Fruit fly (Drosophila melanogaster): ENCODE measurements around the gene mtgo.
A peak's percentile ranks its signal among the peaks of the same experiment; 100 is the strongest.

The mtgo gene

DNA sequence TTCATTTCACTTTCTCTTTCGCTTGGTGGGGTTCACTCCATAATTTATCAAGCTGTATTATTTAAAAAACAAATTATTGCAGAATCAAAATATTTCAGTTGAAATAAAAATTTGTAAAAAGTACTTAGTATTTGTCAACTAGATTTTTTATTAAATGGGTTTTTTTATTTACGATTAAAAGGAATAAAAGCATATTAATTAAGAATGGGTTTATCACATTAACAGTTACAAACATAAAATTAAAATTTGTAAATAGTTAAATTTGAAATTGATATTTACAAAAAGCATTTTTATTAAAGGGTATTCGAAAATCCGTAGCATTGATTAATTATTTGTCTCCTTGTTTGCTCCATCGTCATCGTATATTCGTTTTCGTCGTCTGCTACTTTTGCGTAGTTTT is 3.5 kb upstream of the mtgo start (continued):
- TF ChIP-seq CG15696 (tag; optimal IDR thresholded peaks at IDR 0.05) (no peak), CG7928 (GFP tag; optimal IDR thresholded peaks at IDR 0.05) (no peak), CG9932 (GFP tag; IDR thresholded peaks at IDR 0.05) (no peak), Lpt (GFP tag; optimal IDR thresholded peaks at IDR 0.05) (no peak), lola (GFP tag; optimal IDR thresholded peaks at IDR 0.05) (peak in 1 of 3 experiments; percentile 33), ATbp (GFP tag; optimal IDR thresholded peaks at IDR 0.05) (no peak), CG8388 (GFP tag; optimal IDR thresholded peaks at IDR 0.05) (peak; percentile 2), D19A (tag; optimal IDR thresholded peaks at IDR 0.05) (peak; percentile 72), C15 (GFP tag; IDR thresholded peaks at IDR 0.05) (no peak), GATAe (GFP tag; conservative IDR thresholded peaks at IDR 0.05) (no peak), CG4617 (GFP tag; optimal IDR thresholded peaks at IDR 0.05; ENCODE audit: borderline replicate concordance) (no peak), CG10431 (GFP tag; optimal IDR thresholded peaks at IDR 0.05) (no peak), CG17612 (GFP tag; IDR thresholded peaks at IDR 0.05) (no peak), Hr39 (optimal IDR thresholded peaks at IDR 0.05) (no peak), HmgZ (tag; optimal IDR thresholded peaks at IDR 0.05) (no peak), CG2712 (tag; optimal IDR thresholded peaks at IDR 0.05) (peak; percentile 44), CG7987 (GFP tag; optimal IDR thresholded peaks at IDR 0.05) (no peak), CG6272 (GFP tag; IDR thresholded peaks at IDR 0.05) (no peak), Kr (GFP tag; optimal IDR thresholded peaks at IDR 0.05) (no peak), CG9437 (GFP tag; optimal IDR thresholded peaks at IDR 0.05) (peak; percentile 13), NK7.1 (GFP tag; optimal IDR thresholded peaks at IDR 0.05) (no peak), CG13424 (tag; optimal IDR thresholded peaks at IDR 0.05) (peak; percentile 33), CG12155 (GFP tag; optimal IDR thresholded peaks at IDR 0.05) (no peak), lab (GFP tag; optimal IDR thresholded peaks at IDR 0.05) (no peak), ara (GFP tag; IDR thresholded peaks at IDR 0.05) (no peak), Drgx (GFP tag; IDR thresholded peaks at IDR 0.05) (no peak), vvl (GFP tag; IDR thresholded peaks at IDR 0.05) (0 out of 2 replicates have a peak, but pooled peaks have one; percentile 6), Fer1 (GFP tag; optimal IDR thresholded peaks at IDR 0.05) (no peak), CG8765 (GFP tag; IDR thresholded peaks at IDR 0.05) (no peak), CG13123 (GFP tag; optimal IDR thresholded peaks at IDR 0.05) (no peak), Meics (GFP tag; optimal IDR thresholded peaks at IDR 0.05) (peak; percentile 17), eve (GFP tag; optimal IDR thresholded peaks at IDR 0.05) (peak in 1 of 2 experiments; percentile 23), Scr (GFP tag; IDR thresholded peaks at IDR 0.05; ENCODE audit: partially characterized antibody) (no peak), CG12391 (tag; optimal IDR thresholded peaks at IDR 0.05) (peak; percentile 39), Elba2 (GFP tag; optimal IDR thresholded peaks at IDR 0.05) (no peak), Sry-δ (GFP tag; optimal IDR thresholded peaks at IDR 0.05) (no peak), CG16863 (GFP tag; optimal IDR thresholded peaks at IDR 0.05) (no peak), slbo (GFP tag; IDR thresholded peaks at IDR 0.05) (no peak), hkb (optimal IDR thresholded peaks at IDR 0.05) (no peak), hkb (GFP tag; IDR thresholded peaks at IDR 0.05) (no peak), al (GFP tag; IDR thresholded peaks at IDR 0.05) (no peak), Blimp-1 (GFP tag; optimal IDR thresholded peaks at IDR 0.05) (peak; percentile 35), esg (GFP tag; conservative IDR thresholded peaks at IDR 0.05) (no peak), HLH4C (GFP tag; IDR thresholded peaks at IDR 0.05; ENCODE audit: partially characterized antibody) (no peak), gsb-n (tag; optimal IDR thresholded peaks at IDR 0.05) (no peak), unpg (GFP tag; optimal IDR thresholded peaks at IDR 0.05) (no peak), CG14441 (GFP tag; IDR thresholded peaks at IDR 0.05) (no peak), CG32767 (GFP tag; IDR thresholded peaks at IDR 0.05) (no peak), CG14710 (tag; optimal IDR thresholded peaks at IDR 0.05) (peak; percentile 14), danr (GFP tag; IDR thresholded peaks at IDR 0.05) (no peak), CG6854 (GFP tag; optimal IDR thresholded peaks at IDR 0.05) (no peak), Med (GFP tag) (no peak)

All from whole organism, embryonic.